Fruit fly (Drosophila melanogaster) whole organism, pupa: ENCODE data around the gene CG14441.
A peak's percentile ranks its signal among the peaks of the same experiment; 100 is the strongest.

Experiments
- CG12605 ChIP-seq: fragments of 200-800 bp; sonication (Bioruptor generic); IDR thresholded peaks from 2 replicates; pipeline ENCODE4 v1.3.6; 2022; ENCODE audit warnings: missing biosample characterization, missing genetic modification characterization
- CG14655 ChIP-seq: fragments of 200-800 bp; sonication (Bioruptor generic); optimal IDR thresholded peaks from 3 replicates; lab custom pipeline; 2017; ENCODE audit warnings: mild to moderate bottlenecking, missing biosample characterization, missing genetic modification reagents, missing genetic modification characterization
- CG32121 ChIP-seq: fragments of 200-800 bp; sonication (Bioruptor generic); IDR thresholded peaks from 2 replicates; pipeline ENCODE4 v1.3.6; 2022; ENCODE audit warnings: missing biosample characterization, missing genetic modification characterization
- CG4496 ChIP-seq: fragments of 200-800 bp; sonication (Bioruptor generic); IDR thresholded peaks from 3 replicates; pipeline ENCODE4 v1.3.6; 2022; ENCODE audit warnings: missing biosample characterization, missing genetic modification characterization

DNA sequence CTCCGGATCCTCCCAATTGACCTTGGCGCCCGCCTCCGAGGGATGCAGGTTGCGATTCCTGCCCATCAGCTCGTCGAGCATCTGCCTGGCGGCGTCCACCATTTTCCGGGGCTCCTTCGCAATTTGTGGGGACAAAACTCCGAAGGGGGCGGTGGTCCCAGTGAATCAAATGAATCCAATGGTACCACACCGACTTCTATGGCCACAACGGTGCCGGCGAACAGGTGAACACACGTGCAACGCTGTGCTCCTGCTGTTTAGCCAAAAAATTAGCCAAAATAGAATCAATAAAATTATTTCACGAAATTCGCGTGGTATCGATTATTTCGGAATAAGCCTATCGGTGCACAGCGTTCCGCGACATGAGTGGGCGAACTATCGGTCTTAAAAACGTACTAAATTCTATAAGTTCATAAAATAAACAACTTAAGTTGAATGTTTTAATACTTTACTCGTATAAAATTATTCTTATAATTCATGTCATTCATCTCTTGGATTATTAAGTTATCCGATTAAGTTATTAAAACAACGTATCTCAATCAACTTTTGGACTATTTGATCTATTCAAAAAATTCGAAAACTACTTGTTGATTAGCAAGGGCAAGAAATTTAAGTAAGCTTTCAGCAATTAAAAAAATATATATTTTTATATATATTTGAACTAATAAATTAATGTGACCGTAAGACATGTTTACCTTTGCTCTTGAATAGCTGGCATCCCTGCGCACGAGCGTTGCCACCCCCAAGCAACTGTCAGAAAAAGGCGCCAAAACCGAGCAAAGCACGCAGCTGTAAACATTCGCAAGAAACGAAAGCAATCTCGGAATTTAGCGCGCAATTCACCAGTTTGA, 25.4 kb upstream of the CG14441 start, which contains the start of the genes CG3198 and Mcm6:
- no peak for TF ChIP-seq CG32121 (GFP tag; lab: Robert Waterston, UW)
- TF ChIP-seq CG4496 (GFP tag; lab: Robert Waterston, UW), result 0 out of 3 replicates have a peak, but pooled peaks have one; percentile 16
- no peak for TF ChIP-seq CG14655 (GFP tag; lab: Kevin White, UChicago)
- TF ChIP-seq CG12605 (GFP tag; lab: Robert Waterston, UW), result no peak
